Worm (Caenorhabditis elegans) whole organism, L3 larva: ENCODE results near the gene C24D10.2.

Source experiments
- R02D3.7 ChIP-seq: fragments of 150-350 bp; optimal IDR thresholded peaks from 2 replicates; lab custom pipeline; 2014; ENCODE audit warnings: missing biosample characterization, missing genetic modification characterization
- aly-2 ChIP-seq: fragments of 150-350 bp; optimal IDR thresholded peaks from 2 replicates; lab custom pipeline; 2014; ENCODE audit warnings: missing biosample characterization, missing genetic modification characterization
- daf-12 ChIP-seq: fragments of 150-350 bp; optimal IDR thresholded peaks from 2 replicates; lab custom pipeline; 2014; ENCODE audit warnings: missing biosample characterization, missing genetic modification reagents, missing genetic modification characterization
- egl-27 ChIP-seq: sonication (generic microtip); optimal IDR thresholded peaks from 4 replicates; lab custom pipeline; 2017; ENCODE audit warnings: missing biosample characterization, missing genetic modification reagents, missing genetic modification characterization
- elt-2 ChIP-seq: sonication (generic microtip); optimal IDR thresholded peaks from 2 replicates; lab custom pipeline; 2016; ENCODE audit warnings: missing genetic modification reagents, mild to moderate bottlenecking, missing genetic modification characterization, missing compliant biosample characterization
- elt-3 ChIP-seq, 3 experiments: fragments of 150-350 bp in 1 of 3; sonication (generic microtip) in 2 of 3; optimal IDR thresholded peaks; 2 replicates in 2 of 3; 4 replicates in 1 of 3; lab custom pipeline; 2014 to 2017; ENCODE audit warnings: missing biosample characterization in 3 of 3, missing genetic modification characterization in 3 of 3
- eor-1 ChIP-seq, 2 experiments: fragments of 150-350 bp; optimal IDR thresholded peaks; 2 replicates each; lab custom pipeline; 2014 to 2018; ENCODE audit warnings: missing biosample characterization in 2 of 2, missing genetic modification characterization in 2 of 2
- fkh-2 ChIP-seq: fragments of 150-350 bp; optimal IDR thresholded peaks from 2 replicates; lab custom pipeline; 2014; ENCODE audit warnings: missing biosample characterization, missing genetic modification reagents, missing genetic modification characterization
- fos-1 ChIP-seq: fragments of 150-350 bp; optimal IDR thresholded peaks from 2 replicates; lab custom pipeline; 2014; ENCODE audit warnings: missing biosample characterization, missing genetic modification characterization
- lin-15B ChIP-seq: fragments of 150-350 bp; optimal IDR thresholded peaks from 2 replicates; lab custom pipeline; 2014; ENCODE audit warnings: missing biosample characterization, missing genetic modification characterization
- lin-39 ChIP-seq: fragments of 150-350 bp; optimal IDR thresholded peaks from 2 replicates; lab custom pipeline; 2018; ENCODE audit warnings: missing biosample characterization, missing genetic modification reagents, missing genetic modification characterization
- mdl-1 ChIP-seq: fragments of 150-350 bp; optimal IDR thresholded peaks from 2 replicates; lab custom pipeline; 2014; ENCODE audit warnings: missing biosample characterization, missing genetic modification characterization
- mml-1 ChIP-seq: fragments of 150-350 bp; sonication (generic microtip); optimal IDR thresholded peaks from 3 replicates; lab custom pipeline; 2014; ENCODE audit warnings: missing biosample characterization, missing genetic modification characterization
- nhr-11 ChIP-seq: fragments of 150-350 bp; optimal IDR thresholded peaks from 2 replicates; lab custom pipeline; 2014; ENCODE audit warnings: missing biosample characterization, missing genetic modification characterization
- nhr-12 ChIP-seq: fragments of 150-350 bp; optimal IDR thresholded peaks from 2 replicates; lab custom pipeline; 2014; ENCODE audit warnings: missing biosample characterization, missing genetic modification characterization
- nhr-25 ChIP-seq: sonication (generic microtip); optimal IDR thresholded peaks from 2 replicates; lab custom pipeline; 2017; ENCODE audit warnings: missing biosample characterization, missing genetic modification characterization
- nhr-28 ChIP-seq: fragments of 150-350 bp; optimal IDR thresholded peaks from 2 replicates; lab custom pipeline; 2014; ENCODE audit warnings: missing biosample characterization, missing genetic modification characterization
- nhr-43 ChIP-seq: sonication (generic microtip); optimal IDR thresholded peaks from 2 replicates; lab custom pipeline; 2016; ENCODE audit warnings: mild to moderate bottlenecking, missing genetic modification characterization, missing compliant biosample characterization; ENCODE audit not compliant: poor library complexity, severe bottlenecking
- nhr-76 ChIP-seq: fragments of 150-350 bp; sonication (generic microtip); optimal IDR thresholded peaks from 5 replicates; lab custom pipeline; 2014; ENCODE audit warnings: missing biosample characterization, missing genetic modification characterization
- nhr-77 ChIP-seq: fragments of 150-350 bp; optimal IDR thresholded peaks from 2 replicates; lab custom pipeline; 2014; ENCODE audit warnings: missing biosample characterization, missing genetic modification characterization
- pha-4 ChIP-seq: fragments of 150-350 bp; optimal IDR thresholded peaks from 2 replicates; lab custom pipeline; 2014; ENCODE audit warnings: missing biosample characterization, missing genetic modification reagents, missing genetic modification characterization
- pqm-1 ChIP-seq: fragments of 150-350 bp; optimal IDR thresholded peaks from 2 replicates; lab custom pipeline; 2017; ENCODE audit warnings: missing biosample characterization, missing genetic modification characterization, inconsistent platforms
- sea-2 ChIP-seq: fragments of 150-350 bp; sonication (generic microtip); optimal IDR thresholded peaks from 4 replicates; lab custom pipeline; 2014; ENCODE audit warnings: missing biosample characterization, missing genetic modification reagents, missing genetic modification characterization
- snpc-4 ChIP-seq: fragments of 150-350 bp; optimal IDR thresholded peaks from 2 replicates; lab custom pipeline; 2014; ENCODE audit warnings: missing biosample characterization, missing genetic modification characterization
- tbx-2 ChIP-seq: sonication (generic microtip); optimal IDR thresholded peaks from 2 replicates; lab custom pipeline; 2016; ENCODE audit warnings: mild to moderate bottlenecking, missing genetic modification characterization, missing compliant biosample characterization
- unc-39 ChIP-seq: sonication (generic microtip); optimal IDR thresholded peaks from 4 replicates; lab custom pipeline; 2017; ENCODE audit warnings: missing biosample characterization, missing genetic modification characterization
- unc-62 ChIP-seq: fragments of 150-350 bp; sonication (generic microtip); optimal IDR thresholded peaks from 4 replicates; lab custom pipeline; 2014; ENCODE audit warnings: missing biosample characterization, missing genetic modification reagents, missing genetic modification characterization
- ztf-11 ChIP-seq: fragments of 150-350 bp; optimal IDR thresholded peaks from 2 replicates; lab custom pipeline; 2014; ENCODE audit warnings: missing biosample characterization, missing genetic modification characterization

C24D10.2 gene

ce11 chrIV:5183755-5184166, 20.6 kb downstream of the C24D10.2 start, which contains the start of gene W03F8.4 (continued):
- TF ChIP-seq unc-62, result no peak
- no peak for TF ChIP-seq eor-1 (tag; optimal IDR thresholded peaks at IDR 0.05; lab: Kevin White, UChicago)
- TF ChIP-seq nhr-76 (tag; lab: Kevin White, UChicago), result no peak
- peak; percentile 91 for TF ChIP-seq nhr-43 (tag; lab: Kevin White, UChicago)
- no peak for TF ChIP-seq ztf-11 (tag; lab: Kevin White, UChicago)
- peak; percentile 93 for TF ChIP-seq snpc-4 (tag; lab: Kevin White, UChicago)
- TF ChIP-seq mdl-1 (tag; lab: Kevin White, UChicago), result no peak
- TF ChIP-seq tbx-2 (tag; lab: Kevin White, UChicago), result peak; percentile 92
- TF ChIP-seq nhr-25, result peak; percentile 96

ce11 chrIV:5186480-5187205, 23.5 kb downstream of the C24D10.2 start, which contains the start of the genes W03F8.6 and mtrf-1L:
TSS of gene W03F8.6 (minus strand) at chrIV:5186580.
TSS of gene mtrf-1L (plus strand) at chrIV:5187155.
- TF ChIP-seq nhr-11 (tag; lab: Kevin White, UChicago) (no peak), pha-4 (tag; lab: Kevin White, UChicago) (peak; percentile 70)

- TF ChIP-seq aly-2, result no peak
- peak; percentile 26 for TF ChIP-seq lin-15B (tag; lab: Kevin White, UChicago)
Measured at ce11 chrIV:5188051-5188450, 24.9 kb downstream of the C24D10.2 start.

ce11 chrIV:5195531-5195930, 32.4 kb downstream of the C24D10.2 start, which contains the start of gene gpa-18:
TSS of gene gpa-18 (minus strand) at chrIV:5195631.
- TF ChIP-seq pqm-1 (tag; lab: Kevin White, UChicago), result no peak
- TF ChIP-seq nhr-11 (tag; lab: Kevin White, UChicago), result no peak
- TF ChIP-seq nhr-12 (tag; lab: Kevin White, UChicago), result no peak
- TF ChIP-seq daf-12 (tag; lab: Kevin White, UChicago), result no peak
- no peak for TF ChIP-seq nhr-77
- TF ChIP-seq fkh-2 (tag; lab: Kevin White, UChicago), result no peak
- TF ChIP-seq nhr-76 (tag; lab: Kevin White, UChicago), result no peak
- no peak for TF ChIP-seq snpc-4 (tag; lab: Kevin White, UChicago)
- TF ChIP-seq sea-2, result no peak
- TF ChIP-seq elt-3 (tag; optimal IDR thresholded peaks at IDR 0.05; lab: Kevin White, UChicago), result no peak
- TF ChIP-seq mdl-1 (tag; lab: Kevin White, UChicago), result no peak
- TF ChIP-seq nhr-25, result no peak
- TF ChIP-seq nhr-28 (tag; lab: Kevin White, UChicago), result no peak
- no peak for TF ChIP-seq fos-1 (tag; lab: Kevin White, UChicago)
- TF ChIP-seq elt-2, result no peak
- no peak for TF ChIP-seq mml-1 (tag; lab: Kevin White, UChicago)
- no peak for TF ChIP-seq ztf-11 (tag; lab: Kevin White, UChicago)
- no peak for TF ChIP-seq egl-27 (tag; lab: Kevin White, UChicago)
- TF ChIP-seq, all 47 proteins: peak for 0

- no peak for TF ChIP-seq nhr-25
- TF ChIP-seq eor-1 (tag; optimal IDR thresholded peaks at IDR 0.05; lab: Kevin White, UChicago), result no peak
- no peak for TF ChIP-seq aly-2
- no peak for TF ChIP-seq tbx-2 (tag; lab: Kevin White, UChicago)
- no peak for TF ChIP-seq elt-2
- TF ChIP-seq mml-1 (tag; lab: Kevin White, UChicago), result no peak
- TF ChIP-seq lin-39 (tag; lab: Kevin White, UChicago), result no peak
- TF ChIP-seq nhr-12 (tag; lab: Kevin White, UChicago), result no peak
Measured at ce11 chrIV:5200813-5201212, 37.7 kb downstream of the C24D10.2 start.

- TF ChIP-seq pha-4 (tag; lab: Kevin White, UChicago) (peak; percentile 60), unc-39 (tag; lab: Kevin White, UChicago) (no peak)
Measured at ce11 chrIV:5202575-5202974, 39.4 kb downstream of the C24D10.2 start.

ce11 chrIV:5204573-5204972, 41.4 kb downstream of the C24D10.2 start, which contains the start of gene tni-4:
TSS of gene tni-4 (plus strand) at chrIV:5204591.
- no peak for TF ChIP-seq elt-2
- TF ChIP-seq R02D3.7 (tag; lab: Kevin White, UChicago), result no peak
